Worm (Caenorhabditis elegans) whole organism, L4/young adult: ENCODE results near the gene C40A11.8.

Experiments
- dao-5 ChIP-seq: sonication (generic microtip); optimal IDR thresholded peaks from 2 replicates; lab custom pipeline; 2016; ENCODE audit warnings: missing genotype, missing genetic modification characterization, moderate library complexity, missing compliant biosample characterization
- him-1 ChIP-seq: sonication (generic microtip); optimal IDR thresholded peaks from 2 replicates; lab custom pipeline; 2016; ENCODE audit warnings: missing genotype, missing genetic modification reagents, missing genetic modification characterization, missing compliant biosample characterization

DNA sequence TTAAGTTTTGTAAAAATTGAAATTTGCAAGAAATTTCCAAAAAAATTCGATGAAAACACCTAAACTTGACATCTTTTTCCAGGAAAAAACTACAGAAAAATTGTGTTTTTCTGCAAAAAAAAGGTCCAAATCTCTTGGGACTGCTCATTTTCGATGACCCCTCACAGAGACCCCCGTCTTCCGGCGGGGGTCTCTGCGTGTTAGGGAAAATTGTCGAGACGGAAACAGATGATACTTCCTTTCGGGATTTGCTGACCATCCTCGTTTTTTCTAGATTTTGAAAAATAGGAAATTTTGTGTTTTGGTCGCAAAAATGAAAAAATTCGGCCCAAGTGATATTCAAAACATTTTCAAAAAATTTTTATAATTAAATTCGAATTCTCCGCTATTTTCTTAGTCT is 40.6 kb upstream of the C40A11.8 start:
- TF ChIP-seq dao-5 (no peak), him-1 (no peak)
